Worm (Caenorhabditis elegans): Measurements from ENCODE around the gene tsp-3.
"Not testable (repeated sequence)": the region's sequence is repeated elsewhere in the genome, so short reads cannot be mapped to it uniquely, and the experiment has no call there.

Gene tsp-3

DNA sequence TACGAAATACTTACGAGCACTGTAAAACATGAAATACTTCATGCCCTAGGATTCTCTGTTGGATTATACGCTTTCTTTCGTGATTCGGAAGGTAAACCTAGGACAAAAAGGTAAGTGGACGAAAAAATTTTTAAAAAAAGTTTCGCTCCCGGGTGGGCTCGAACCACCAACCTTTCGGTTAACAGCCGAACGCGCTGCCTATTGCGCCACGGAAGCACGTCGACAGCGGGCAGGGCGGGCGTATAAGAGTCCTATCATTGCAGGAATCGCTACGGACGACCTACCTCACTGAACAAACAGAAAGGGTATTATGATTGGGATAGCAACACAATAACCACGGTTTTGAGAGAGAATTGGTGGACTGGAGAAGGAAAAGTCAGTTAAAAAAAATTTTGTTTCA is 12.6 kb downstream of the tsp-3 start (continued):
- TF ChIP-seq egl-18 (GFP tag; IDR thresholded peaks at IDR 0.05) (no peak), nhr-90 (tag; optimal IDR thresholded peaks at IDR 0.05) (no peak), nfya-2 (GFP tag; IDR thresholded peaks at IDR 0.05) (no peak), repo-1 (tag; optimal IDR thresholded peaks at IDR 0.05) (no peak), hlh-12 (tag; optimal IDR thresholded peaks at IDR 0.05) (no peak), lin-54 (GFP tag; optimal IDR thresholded peaks at IDR 0.05) (peak; percentile 24), ccch-3 (GFP tag; optimal IDR thresholded peaks at IDR 0.05) (no peak), mes-4 (tag; optimal IDR thresholded peaks at IDR 0.05) (no peak), D2030.7 (GFP tag; IDR thresholded peaks at IDR 0.05) (peak; percentile 71), sptf-2 (GFP tag; optimal IDR thresholded peaks at IDR 0.05) (peak; percentile 49), attf-3 (GFP tag; conservative IDR thresholded peaks at IDR 0.05) (no peak), mel-28 (tag; optimal IDR thresholded peaks at IDR 0.05; ENCODE audit: borderline replicate concordance) (no peak), nhr-27 (tag; optimal IDR thresholded peaks at IDR 0.05) (no peak), lsy-27 (tag; optimal IDR thresholded peaks at IDR 0.05; ENCODE audit: borderline replicate concordance, insufficient read depth) (no peak), F22D6.2 (tag; optimal IDR thresholded peaks at IDR 0.05) (no peak), Y95B8A.8 (GFP tag; IDR thresholded peaks at IDR 0.05) (0 out of 2 replicates have a peak, but pooled peaks have one; percentile 50), aptf-2 (GFP tag; conservative IDR thresholded peaks at IDR 0.05) (no peak), zim-3 (tag; optimal IDR thresholded peaks at IDR 0.05) (no peak), lsl-1 (GFP tag; optimal IDR thresholded peaks at IDR 0.05) (peak; percentile 38), ets-4 (GFP tag; optimal IDR thresholded peaks at IDR 0.05) (no peak), lin-35 (GFP tag; optimal IDR thresholded peaks at IDR 0.05) (no peak), nhr-80 (tag; optimal IDR thresholded peaks at IDR 0.05) (no peak), C17E4.6 (GFP tag; IDR thresholded peaks at IDR 0.05) (no peak), F10E7.11 (tag; optimal IDR thresholded peaks at IDR 0.05) (no peak), madf-8 (GFP tag; conservative IDR thresholded peaks at IDR 0.05) (no peak)

DNA sequence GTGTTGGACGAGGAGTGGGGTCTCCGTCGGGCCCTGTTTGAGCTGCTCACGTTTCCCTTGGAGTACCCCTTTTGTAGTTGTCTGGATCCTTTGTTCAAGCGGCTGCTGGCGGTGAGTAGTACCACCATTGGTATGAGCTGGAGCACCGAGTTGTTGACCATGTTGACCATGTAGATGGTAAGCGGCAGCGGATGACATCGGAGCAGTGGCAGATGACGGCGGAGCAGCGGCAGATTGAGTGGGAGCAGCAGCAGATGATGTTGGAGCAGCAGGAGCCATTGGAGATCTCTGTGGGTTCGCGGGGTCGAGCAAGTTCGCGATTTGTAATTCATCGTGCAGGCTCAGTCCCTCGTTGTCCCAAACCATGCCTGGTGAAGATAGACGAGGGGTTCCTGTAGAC is 23.7 kb downstream of the tsp-3 start:
- peak; percentile 61; the same call in 1 of the 2 replicates for TF ChIP-seq egrh-3 (GFP tag; IDR thresholded peaks at IDR 0.05)

ce11 chrIII:13245281-13245680 is 32.8 kb downstream of the tsp-3 start, which contains the start of gene Y43F4A.4:
TSS of gene Y43F4A.4 (plus strand) at chrIII:13245581.
- TF ChIP-seq attf-6, ceh-58, pbrm-1 (GFP tag; IDR thresholded peaks at IDR 0.05): not testable (repeated sequence)

DNA sequence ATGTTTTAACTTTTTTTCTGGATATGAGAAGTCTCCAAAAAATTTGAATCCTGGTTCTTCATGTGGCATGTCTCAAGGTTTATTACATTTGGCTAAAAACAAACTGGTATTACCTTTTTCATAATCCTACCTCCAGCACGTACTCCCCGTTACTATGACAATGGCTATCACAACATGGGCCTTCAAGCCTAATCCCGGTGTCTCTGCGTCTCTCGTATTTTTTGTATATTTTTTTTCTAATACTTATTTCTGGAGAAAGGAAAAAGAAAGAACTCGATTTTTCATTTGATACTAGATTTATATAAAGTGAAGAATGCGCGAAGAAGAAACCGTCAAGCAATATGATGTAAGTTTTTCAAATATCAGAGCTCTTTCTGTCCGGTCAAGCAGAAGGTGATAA is 33.8 kb downstream of the tsp-3 start, which contains the start of gene anoh-1:
Gene anoh-1, plus strand, starts transcription at position 301 of the 400 bp plus-strand sequence.
- no peak for TF ChIP-seq sptf-2 (GFP tag; optimal IDR thresholded peaks at IDR 0.05)
- no peak for TF ChIP-seq ztf-26 (tag; optimal IDR thresholded peaks at IDR 0.05)
- no peak for TF ChIP-seq lsl-1 (GFP tag; optimal IDR thresholded peaks at IDR 0.05)
- no peak for TF ChIP-seq tlf-1 (GFP tag; optimal IDR thresholded peaks at IDR 0.05)
- TF ChIP-seq xnd-1 (tag; optimal IDR thresholded peaks at IDR 0.05): no peak
- TF ChIP-seq madf-6 (GFP tag; IDR thresholded peaks at IDR 0.05): no peak

DNA sequence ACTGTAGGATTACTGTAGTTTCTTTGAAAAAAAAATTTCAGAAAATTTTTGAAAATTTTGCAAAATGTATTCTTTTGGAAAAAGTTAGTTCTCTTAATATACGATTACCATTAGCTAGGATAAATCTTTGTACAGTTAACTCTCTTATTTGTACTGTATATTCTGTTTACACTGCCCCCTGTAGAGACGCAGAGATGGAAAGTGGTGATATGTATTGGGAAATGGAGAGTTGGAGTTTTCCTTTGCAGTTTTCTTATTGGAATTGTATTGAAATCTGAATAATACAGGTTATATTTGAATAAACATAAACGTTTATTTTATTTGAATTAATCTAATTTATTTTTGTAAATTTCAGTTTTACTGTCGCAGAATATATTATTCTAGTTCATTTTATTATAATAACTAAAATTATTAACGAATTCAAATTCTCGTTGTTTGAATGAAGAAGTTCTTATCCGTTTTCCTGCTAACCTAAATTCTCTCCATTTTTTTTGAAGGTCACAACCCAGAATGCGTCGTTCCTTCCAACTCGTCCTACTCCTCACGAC is 41.8 kb downstream of the tsp-3 start, which contains the start of gene F56A8.9:
Gene F56A8.9, plus strand, starts transcription at position 498 of the 548 bp plus-strand sequence.
- peak; percentile 42; the same call in 1 of the 2 replicates for TF ChIP-seq hmg-1.2 (GFP tag; IDR thresholded peaks at IDR 0.05)
- no peak for TF ChIP-seq egl-18 (GFP tag; IDR thresholded peaks at IDR 0.05)
- peak in 1 of 2 experiments; percentile 73 for TF ChIP-seq let-607 (tag; optimal IDR thresholded peaks at IDR 0.05)
